Worm (Caenorhabditis elegans): ENCODE data around the gene R07D5.2.
A peak's percentile ranks its signal among the peaks of the same experiment; 100 is the strongest.

Gene R07D5.2

DNA sequence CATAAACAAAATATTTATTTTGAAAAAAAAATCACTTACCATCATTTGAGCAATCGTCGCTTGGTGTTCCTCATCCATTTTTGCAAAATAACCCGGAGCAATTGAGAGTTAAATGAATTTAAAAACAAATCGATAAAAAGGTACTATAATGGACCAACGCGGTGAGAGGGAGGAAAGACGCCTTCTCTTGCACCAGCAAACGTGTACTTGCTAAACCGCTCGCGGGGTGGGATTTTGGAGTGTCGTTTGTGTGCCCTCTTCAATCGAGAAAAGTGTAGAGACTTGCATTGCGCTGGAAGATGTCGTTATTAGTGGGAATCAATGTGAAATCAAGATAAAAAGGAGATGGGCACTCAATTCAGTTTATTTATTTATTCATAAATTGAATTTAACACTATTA lies 32.6 kb downstream of the R07D5.2 start, which contains the start of gene H40L08.1:
Gene H40L08.1 (minus strand): TSS at position 292 of the 400 bp plus-strand sequence.
- TF ChIP-seq hlh-15 (tag; optimal IDR thresholded peaks at IDR 0.05) (no peak), ceh-30 (tag; optimal IDR thresholded peaks at IDR 0.05) (no peak), elt-2 (tag; optimal IDR thresholded peaks at IDR 0.05) (peak; percentile 38), unc-42 (tag; optimal IDR thresholded peaks at IDR 0.05) (peak; percentile 15), npax-4 (tag; optimal IDR thresholded peaks at IDR 0.05) (no peak), ceh-48 (tag; optimal IDR thresholded peaks at IDR 0.05) (peak; percentile 34), ceh-18 (tag; optimal IDR thresholded peaks at IDR 0.05) (no peak), pros-1 (tag; optimal IDR thresholded peaks at IDR 0.05) (no peak), rnt-1 (tag; optimal IDR thresholded peaks at IDR 0.05) (no peak)

DNA sequence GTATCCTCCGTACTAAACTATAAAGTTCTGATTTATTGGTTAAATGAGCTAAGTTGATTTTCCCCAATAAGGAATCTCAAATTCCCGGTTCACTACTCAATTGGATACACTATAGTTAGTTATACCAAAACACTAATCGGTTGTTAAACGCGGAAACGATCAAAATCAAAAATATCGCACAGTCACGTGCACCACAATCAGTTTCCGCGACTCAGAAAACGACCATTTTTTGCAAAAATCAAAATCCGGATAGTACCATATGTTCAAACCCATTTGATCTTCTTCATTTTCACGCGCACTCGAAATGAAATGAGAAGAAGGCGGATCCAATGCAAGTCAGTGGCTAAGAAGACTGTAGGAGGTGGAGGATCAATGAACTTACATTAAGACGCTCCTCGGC lies 34.9 kb downstream of the R07D5.2 start:
- TF ChIP-seq rnt-1 (tag; optimal IDR thresholded peaks at IDR 0.05): no peak
- no peak for TF ChIP-seq K02D7.2 (tag; optimal IDR thresholded peaks at IDR 0.05)

DNA sequence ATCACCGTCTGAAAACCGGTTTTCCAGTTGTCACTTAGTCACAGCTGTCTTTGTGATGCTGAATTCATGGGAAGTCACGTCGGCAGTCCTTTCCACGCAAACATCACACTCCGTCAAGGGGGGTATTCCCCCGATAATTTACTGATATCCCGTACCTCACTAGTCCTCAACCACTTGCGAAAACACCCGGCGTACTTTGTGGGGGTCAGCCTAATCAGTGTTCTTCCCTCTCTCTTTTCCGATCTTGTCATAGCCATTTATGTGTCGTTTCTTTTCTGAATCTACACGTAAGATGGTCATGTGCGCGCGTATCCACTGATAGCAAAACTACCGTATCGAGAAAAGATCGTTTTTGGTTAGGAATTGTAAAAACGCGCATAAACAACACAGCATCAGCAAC lies 37.0 kb downstream of the R07D5.2 start:
- TF ChIP-seq ref-2 (tag; optimal IDR thresholded peaks at IDR 0.05): peak; percentile 33
- TF ChIP-seq ceh-2 (tag; optimal IDR thresholded peaks at IDR 0.05): no peak

DNA sequence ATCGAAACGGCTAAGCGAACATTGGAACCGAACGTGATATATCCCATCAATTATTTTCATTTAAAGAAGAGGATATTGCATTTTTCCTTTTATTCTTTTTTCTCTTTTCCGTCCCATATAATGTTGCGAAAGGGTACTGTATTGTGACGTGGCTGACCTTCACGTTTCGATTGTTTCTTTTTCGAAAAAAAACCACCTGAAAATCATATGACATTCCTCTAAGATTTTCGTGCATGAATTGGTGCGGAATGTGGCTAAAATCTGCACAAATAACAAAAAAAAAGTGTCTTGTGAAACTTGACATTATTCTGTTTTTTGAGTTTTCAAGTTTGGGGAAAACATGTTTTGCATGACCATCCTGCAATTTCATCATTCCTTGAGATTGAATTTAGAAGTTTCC lies 38.1 kb downstream of the R07D5.2 start:
- TF ChIP-seq C38D4.7 (GFP tag; optimal IDR thresholded peaks at IDR 0.05) (no peak), dmd-4 (tag; optimal IDR thresholded peaks at IDR 0.05; ENCODE audit: borderline replicate concordance) (no peak), K02D7.2 (tag; optimal IDR thresholded peaks at IDR 0.05) (no peak), nfya-1 (tag; optimal IDR thresholded peaks at IDR 0.05) (no peak), elt-4 (tag; optimal IDR thresholded peaks at IDR 0.05) (no peak), unc-42 (tag; optimal IDR thresholded peaks at IDR 0.05) (no peak), pha-2 (tag; optimal IDR thresholded peaks at IDR 0.05) (no peak)

- TF ChIP-seq ceh-22 (tag; optimal IDR thresholded peaks at IDR 0.05): no peak
- peak; percentile 3 for TF ChIP-seq elt-2 (tag; optimal IDR thresholded peaks at IDR 0.05)
- no peak for TF ChIP-seq ttx-3 (tag; optimal IDR thresholded peaks at IDR 0.05)
Measured at ce11 chrX:15077597-15078261, 38.7 kb downstream of the R07D5.2 start, which contains the start of the genes H40L08.8, H40L08.2 and H40L08.7. Gene H40L08.8 (minus strand): TSS chrX:15077633. Gene H40L08.2 (minus strand): TSS chrX:15077744. Gene H40L08.7 (minus strand): TSS chrX:15077744.

ce11 chrX:15076909-15077308 lies 39.5 kb downstream of the R07D5.2 start:
- no peak for TF ChIP-seq F13H6.1 (tag; optimal IDR thresholded peaks at IDR 0.05)
- TF ChIP-seq hlh-8 (tag; optimal IDR thresholded peaks at IDR 0.05): no peak
- no peak for TF ChIP-seq ceh-19 (GFP tag; optimal IDR thresholded peaks at IDR 0.05)
- no peak for TF ChIP-seq pqm-1 (tag; optimal IDR thresholded peaks at IDR 0.05)
- TF ChIP-seq pha-2 (tag; optimal IDR thresholded peaks at IDR 0.05): no peak
- TF ChIP-seq ceh-48 (tag; optimal IDR thresholded peaks at IDR 0.05): no peak
- TF ChIP-seq pag-3 (tag; optimal IDR thresholded peaks at IDR 0.05; ENCODE audit: borderline replicate concordance): no peak
- TF ChIP-seq unc-55 (GFP tag; optimal IDR thresholded peaks at IDR 0.05): no peak
- TF ChIP-seq hlh-15 (tag; optimal IDR thresholded peaks at IDR 0.05): no peak
- TF ChIP-seq sdc-2 (tag; optimal IDR thresholded peaks at IDR 0.05): no peak
- TF ChIP-seq unc-3 (GFP tag; conservative IDR thresholded peaks at IDR 0.05): no peak
- TF ChIP-seq unc-3 (tag; optimal IDR thresholded peaks at IDR 0.05): no peak
- TF ChIP-seq ama-1 (optimal IDR thresholded peaks at IDR 0.05): no peak
- no peak for TF ChIP-seq K09A11.1 (tag; optimal IDR thresholded peaks at IDR 0.05; ENCODE audit: insufficient read depth)
- TF ChIP-seq pat-9 (tag; optimal IDR thresholded peaks at IDR 0.05): no peak
- no peak for TF ChIP-seq lin-11 (tag; optimal IDR thresholded peaks at IDR 0.05)
- TF ChIP-seq unc-42 (tag; optimal IDR thresholded peaks at IDR 0.05): no peak
- no peak for TF ChIP-seq tbx-7 (tag; optimal IDR thresholded peaks at IDR 0.05)
- no peak for TF ChIP-seq ceh-2 (tag; optimal IDR thresholded peaks at IDR 0.05)
- TF ChIP-seq ttx-3 (tag; optimal IDR thresholded peaks at IDR 0.05): no peak

Measured in whole organism, late embryonic.